Fruit fly (Drosophila melanogaster): ENCODE measurements around the gene pnr.

DNA sequence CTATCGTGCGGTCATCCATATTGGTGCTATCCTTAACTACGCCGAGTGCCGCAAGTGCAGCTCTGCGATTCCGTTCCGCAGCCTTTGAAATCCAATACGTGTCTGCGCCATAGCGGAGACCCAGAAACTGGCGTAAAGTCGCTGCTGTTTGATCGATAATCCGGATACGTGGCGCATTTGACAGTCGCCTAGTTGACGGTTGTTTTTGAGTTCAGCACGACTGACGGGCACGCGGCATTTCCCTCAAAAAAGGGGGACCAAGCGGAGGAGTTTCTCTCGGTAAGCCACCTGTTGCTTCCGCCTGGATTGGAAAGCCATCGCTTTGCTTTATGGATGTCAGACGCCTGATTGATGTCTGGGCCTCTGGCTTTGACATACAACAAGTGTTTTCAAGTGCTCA lies 41.6 kb downstream of the pnr start, which contains the start of gene CG10185:
- TF ChIP-seq Dll (optimal IDR thresholded peaks at IDR 0.05) (no peak), CG8478 (optimal IDR thresholded peaks at IDR 0.05) (no peak), EcR (GFP tag; optimal IDR thresholded peaks at IDR 0.05) (no peak), usp (GFP tag; optimal IDR thresholded peaks at IDR 0.05) (no peak)

Measured in whole organism.